Fruit fly (Drosophila melanogaster) whole organism, embryonic: ENCODE data around the gene CG43346.
A peak's percentile ranks its signal among the peaks of the same experiment; 100 is the strongest.

ENCODE experiments used
- Ada2b ChIP-seq: fragments of 200-800 bp; sonication (Bioruptor generic); IDR thresholded peaks from 2 replicates; pipeline ENCODE4 v1.3.6; 2022; ENCODE audit warnings: missing biosample characterization, missing genetic modification characterization
- Adf1 ChIP-seq: fragments of 200-800 bp; sonication (Bioruptor generic); IDR thresholded peaks from 2 replicates; pipeline ENCODE4 v1.3.6; 2022; ENCODE audit warnings: missing biosample characterization, missing genetic modification characterization
- B-H2 ChIP-seq: fragments of 200-800 bp; sonication (Bioruptor generic); optimal IDR thresholded peaks from 2 replicates; lab custom pipeline; 2018; ENCODE audit warnings: missing biosample characterization, mild to moderate bottlenecking, missing genetic modification characterization
- CG10462 ChIP-seq: fragments of 200-800 bp; sonication (Bioruptor generic); optimal IDR thresholded peaks from 2 replicates; lab custom pipeline; 2016; ENCODE audit warnings: missing biosample characterization, missing genetic modification characterization
- CG12219 ChIP-seq: fragments of 200-800 bp; sonication (Bioruptor generic); optimal IDR thresholded peaks from 3 replicates; lab custom pipeline; 2018; ENCODE audit warnings: missing biosample characterization, mild to moderate bottlenecking, missing genetic modification characterization
- CG12299 ChIP-seq: fragments of 200-800 bp; sonication (Bioruptor generic); optimal IDR thresholded peaks from 2 replicates; lab custom pipeline; 2018; ENCODE audit warnings: missing biosample characterization, mild to moderate bottlenecking, missing genetic modification characterization
- CG12942 ChIP-seq: fragments of 200-800 bp; sonication (Bioruptor generic); optimal IDR thresholded peaks from 3 replicates; lab custom pipeline; 2016; ENCODE audit warnings: missing biosample characterization, missing genetic modification characterization
- CG14965 ChIP-seq: fragments of 200-800 bp; sonication (Bioruptor generic); optimal IDR thresholded peaks from 2 replicates; lab custom pipeline; 2016; ENCODE audit warnings: missing biosample characterization, missing genetic modification characterization, borderline replicate concordance
- CG2199 ChIP-seq: fragments of 200-800 bp; sonication (Bioruptor generic); IDR thresholded peaks from 3 replicates; pipeline ENCODE4 v1.3.6; 2022; ENCODE audit warnings: missing biosample characterization, missing genetic modification characterization
- CG3163 ChIP-seq: fragments of 200-800 bp; sonication (Bioruptor generic); optimal IDR thresholded peaks from 3 replicates; lab custom pipeline; 2016; ENCODE audit warnings: missing biosample characterization, missing genetic modification characterization
- CG32532 ChIP-seq: fragments of 200-800 bp; sonication (Bioruptor generic); IDR thresholded peaks from 2 replicates; pipeline ENCODE4 v1.3.6; 2022; ENCODE audit warnings: missing biosample characterization, missing genetic modification characterization
- CG3281 ChIP-seq: fragments of 200-800 bp; sonication (Bioruptor generic); optimal IDR thresholded peaks from 3 replicates; lab custom pipeline; 2017; ENCODE audit warnings: missing biosample characterization, mild to moderate bottlenecking, missing genetic modification characterization
- CG3726 ChIP-seq: fragments of 200-800 bp; sonication (Bioruptor generic); IDR thresholded peaks from 3 replicates; pipeline ENCODE4, ENCODE4 v1.3.6; 2022; ENCODE audit warnings: missing biosample characterization, missing genetic modification characterization
- CG5180 ChIP-seq: fragments of 200-800 bp; sonication (Bioruptor generic); optimal IDR thresholded peaks from 3 replicates; lab custom pipeline; 2017; ENCODE audit warnings: missing biosample characterization, missing genetic modification characterization, mild to moderate bottlenecking, moderate library complexity, missing genetic modification reagents
- CG6683 ChIP-seq: fragments of 200-800 bp; sonication (Bioruptor generic); optimal IDR thresholded peaks from 2 replicates; lab custom pipeline; 2017; ENCODE audit warnings: missing biosample characterization, mild to moderate bottlenecking, missing genetic modification characterization, missing genetic modification reagents
- CG6689 ChIP-seq: fragments of 200-800 bp; sonication (Bioruptor generic); IDR thresholded peaks from 2 replicates; pipeline ENCODE4 v1.3.6; 2022; ENCODE audit warnings: missing biosample characterization, missing genetic modification characterization
- CG7745 ChIP-seq: fragments of 200-800 bp; sonication (Bioruptor generic); optimal IDR thresholded peaks from 2 replicates; lab custom pipeline; 2018; ENCODE audit warnings: missing biosample characterization, mild to moderate bottlenecking, missing genetic modification characterization, moderate library complexity
- CG7928 ChIP-seq: fragments of 200-800 bp; sonication (Bioruptor generic); optimal IDR thresholded peaks from 2 replicates; lab custom pipeline; 2017; ENCODE audit warnings: missing biosample characterization, mild to moderate bottlenecking, missing genetic modification characterization
- CG9876 ChIP-seq: fragments of 200-800 bp; sonication (Bioruptor generic); optimal IDR thresholded peaks from 2 replicates; lab custom pipeline; 2016; ENCODE audit warnings: missing biosample characterization, missing genetic modification characterization
- Chrac-16 ChIP-seq: fragments of 200-800 bp; sonication (Bioruptor generic); optimal IDR thresholded peaks from 3 replicates; lab custom pipeline; 2016; ENCODE audit warnings: missing biosample characterization, missing genetic modification characterization
- Dll ChIP-seq: fragments of 200-800 bp; sonication (Bioruptor generic); IDR thresholded peaks from 4 replicates; pipeline ENCODE4 v1.3.6; 2022; ENCODE audit warnings: missing biosample characterization, missing genetic modification characterization; ENCODE audit not compliant: partially characterized antibody
- Ets97D ChIP-seq: fragments of 200-800 bp; sonication (Bioruptor generic); optimal IDR thresholded peaks from 3 replicates; lab custom pipeline; 2016; ENCODE audit warnings: missing biosample characterization, missing genetic modification characterization
- HLHmδ ChIP-seq: fragments of 200-800 bp; sonication (Bioruptor generic); optimal IDR thresholded peaks from 2 replicates; lab custom pipeline; 2018; ENCODE audit warnings: missing biosample characterization, mild to moderate bottlenecking, missing genetic modification characterization, moderate library complexity
- Hey ChIP-seq: fragments of 200-800 bp; sonication (Bioruptor generic); optimal IDR thresholded peaks from 3 replicates; lab custom pipeline; 2018; ENCODE audit warnings: missing biosample characterization, mild to moderate bottlenecking, missing genetic modification characterization
- HmgD ChIP-seq: fragments of 200-800 bp; sonication (Bioruptor generic); optimal IDR thresholded peaks from 3 replicates; lab custom pipeline; 2016; ENCODE audit warnings: missing biosample characterization, missing genetic modification characterization
- Lim3 ChIP-seq: fragments of 200-800 bp; sonication (Bioruptor generic); IDR thresholded peaks from 2 replicates; pipeline ENCODE4 v1.3.6; 2022; ENCODE audit warnings: missing biosample characterization, missing genetic modification characterization
- Lpt ChIP-seq: fragments of >200 bp; optimal IDR thresholded peaks from 2 replicates; lab custom pipeline; 2018; ENCODE audit warnings: missing biosample characterization, missing genetic modification characterization
- Myb ChIP-seq: fragments of 200-800 bp; sonication (Bioruptor generic); optimal IDR thresholded peaks from 2 replicates; lab custom pipeline; 2016; ENCODE audit warnings: missing biosample characterization, missing genetic modification characterization
- Oli ChIP-seq: fragments of 200-800 bp; sonication (Bioruptor generic); optimal IDR thresholded peaks from 2 replicates; lab custom pipeline; 2018; ENCODE audit warnings: missing biosample characterization, mild to moderate bottlenecking, missing genetic modification characterization, moderate library complexity
- PHDP ChIP-seq: fragments of 200-800 bp; sonication (Bioruptor generic); optimal IDR thresholded peaks from 3 replicates; lab custom pipeline; 2018; ENCODE audit warnings: missing biosample characterization, mild to moderate bottlenecking, missing genetic modification characterization, moderate library complexity
- YL-1 ChIP-seq: fragments of 200-800 bp; sonication (Bioruptor generic); optimal IDR thresholded peaks from 3 replicates; lab custom pipeline; 2017; ENCODE audit warnings: missing biosample characterization, mild to moderate bottlenecking, missing genetic modification characterization
- abd-A ChIP-seq: fragments of 200-800 bp; sonication (Bioruptor generic); optimal IDR thresholded peaks from 3 replicates; lab custom pipeline; 2019; ENCODE audit warnings: missing biosample characterization, mild to moderate bottlenecking, missing genetic modification characterization, moderate library complexity
- amos ChIP-seq: fragments of 200-800 bp; sonication (Bioruptor generic); IDR thresholded peaks from 2 replicates; pipeline ENCODE4 v1.3.6; 2022; ENCODE audit warnings: missing biosample characterization, missing genetic modification characterization; ENCODE audit not compliant: partially characterized antibody
- az2 ChIP-seq: fragments of 200-800 bp; sonication (Bioruptor generic); optimal IDR thresholded peaks from 3 replicates; lab custom pipeline; 2016; ENCODE audit warnings: missing biosample characterization, missing genetic modification characterization
- bcd ChIP-seq: fragments of 200-800 bp; sonication (Bioruptor generic); optimal IDR thresholded peaks from 2 replicates; lab custom pipeline; 2017; ENCODE audit warnings: missing biosample characterization, mild to moderate bottlenecking, missing genetic modification characterization
- chm ChIP-seq: fragments of 200-800 bp; sonication (Bioruptor generic); IDR thresholded peaks from 2 replicates; pipeline ENCODE4 v1.3.6; 2022; ENCODE audit warnings: missing biosample characterization, missing genetic modification characterization
- disco-r ChIP-seq: fragments of 200-800 bp; sonication (Bioruptor generic); optimal IDR thresholded peaks from 2 replicates; lab custom pipeline; 2016; ENCODE audit warnings: missing biosample characterization, missing genetic modification characterization
- dmrt99B ChIP-seq: fragments of 200-800 bp; sonication (Bioruptor generic); optimal IDR thresholded peaks from 2 replicates; lab custom pipeline; 2018; ENCODE audit warnings: missing biosample characterization, mild to moderate bottlenecking, missing genetic modification characterization, moderate library complexity
- dpn ChIP-seq, 2 experiments: fragments of 200-800 bp; sonication (Bioruptor generic); optimal IDR thresholded peaks; 3 replicates each; lab custom pipeline; 2016; ENCODE audit warnings: missing biosample characterization in 2 of 2, missing genetic modification characterization in 2 of 2
- exex ChIP-seq: fragments of 200-800 bp; sonication (Bioruptor generic); optimal IDR thresholded peaks from 4 replicates; lab custom pipeline; 2018; ENCODE audit warnings: missing biosample characterization, mild to moderate bottlenecking, missing genetic modification characterization, moderate library complexity
- fd64A ChIP-seq: fragments of 200-800 bp; sonication (Bioruptor generic); optimal IDR thresholded peaks from 3 replicates; lab custom pipeline; 2018; ENCODE audit warnings: missing biosample characterization, mild to moderate bottlenecking, missing genetic modification characterization
- ftz-f1 ChIP-seq: fragments of 200-800 bp; sonication (Bioruptor generic); optimal IDR thresholded peaks from 2 replicates; lab custom pipeline; 2016; ENCODE audit warnings: missing biosample characterization, missing genetic modification characterization
- hkb ChIP-seq, 2 experiments: fragments of 200-800 bp in 1 of 2; fragments of >200 bp in 1 of 2; sonication (Bioruptor generic) in 1 of 2; IDR thresholded peaks in 1 of 2; optimal IDR thresholded peaks in 1 of 2; 2 replicates each; pipeline versions ENCODE4 v1.3.6 to Lab custom; 2017 to 2022; ENCODE audit warnings: missing biosample characterization in 1 of 2, missing genetic modification characterization in 1 of 2
- jigr1 ChIP-seq: fragments of 200-800 bp; sonication (Bioruptor generic); IDR thresholded peaks from 3 replicates; pipeline ENCODE4 v1.3.6; 2022; ENCODE audit warnings: missing biosample characterization, missing genetic modification characterization
- prd ChIP-seq, 3 experiments: fragments of >200 bp in 2 of 3; fragments of 200-800 bp in 1 of 3; sonication (Bioruptor generic) in 1 of 3; optimal IDR thresholded peaks in 2 of 3; IDR thresholded peaks in 1 of 3; 2 replicates in 2 of 3; 3 replicates in 1 of 3; pipeline versions ENCODE4 v1.3.6 to Lab custom; 2017 to 2022; ENCODE audit warnings: missing biosample characterization in 1 of 3, missing genetic modification characterization in 1 of 3
- run ChIP-seq: fragments of 200-800 bp; sonication (Bioruptor generic); optimal IDR thresholded peaks from 3 replicates; lab custom pipeline; 2018; ENCODE audit warnings: missing biosample characterization, mild to moderate bottlenecking, missing genetic modification characterization
- sob ChIP-seq: fragments of 200-800 bp; sonication (Bioruptor generic); IDR thresholded peaks from 2 replicates; pipeline ENCODE4 v1.3.6; 2022; ENCODE audit warnings: missing biosample characterization, missing genetic modification characterization
- ssp ChIP-seq: fragments of 200-800 bp; sonication (Bioruptor generic); IDR thresholded peaks from 2 replicates; pipeline ENCODE4 v1.3.6; 2022; ENCODE audit warnings: missing biosample characterization, missing genetic modification characterization
- unc-4 ChIP-seq: fragments of 200-800 bp; sonication (Bioruptor generic); IDR thresholded peaks from 2 replicates; pipeline ENCODE4 v1.3.6; 2022; ENCODE audit warnings: missing biosample characterization, missing genetic modification characterization; ENCODE audit not compliant: partially characterized antibody

The CG43346 gene

dm6 chr2L:21142972-21143385 lies 25.4 kb downstream of the CG43346 start, which contains the start of gene pths (continued):
- TF ChIP-seq bcd (GFP tag; lab: Kevin White, UChicago) (no peak), amos (GFP tag; lab: Robert Waterston, UW) (peak; percentile 90), HmgD (GFP tag; lab: Kevin White, UChicago) (peak; percentile 37), B-H2 (no peak), Chrac-16 (GFP tag; lab: Kevin White, UChicago) (peak; percentile 40), CG10462 (no peak), Adf1 (GFP tag; lab: Robert Waterston, UW) (no peak), CG6689 (GFP tag; lab: Robert Waterston, UW) (peak; percentile 50; the same call in 1 of the 2 replicates), disco-r (GFP tag; lab: Kevin White, UChicago) (no peak), CG2199 (no peak), CG12299 (tag; lab: Kevin White, UChicago) (no peak), CG3163 (peak; percentile 3), dmrt99B (tag; lab: Kevin White, UChicago) (no peak), exex (tag; lab: Kevin White, UChicago) (no peak), abd-A (tag; lab: Kevin White, UChicago) (no peak), Dll (GFP tag; lab: Robert Waterston, UW) (peak; percentile 70; the same call in 3 of the 4 replicates), Hey (tag; lab: Kevin White, UChicago) (no peak), CG5180 (GFP tag; lab: Kevin White, UChicago) (no peak), Ets97D (GFP tag; lab: Kevin White, UChicago) (peak; percentile 83), CG14965 (GFP tag; lab: Kevin White, UChicago) (no peak), YL-1 (GFP tag; lab: Kevin White, UChicago) (peak; percentile 60), jigr1 (GFP tag; lab: Robert Waterston, UW) (no peak), CG12942 (GFP tag; lab: Kevin White, UChicago) (peak; percentile 51), CG32532 (GFP tag; lab: Robert Waterston, UW) (peak; percentile 65), sob (GFP tag; lab: Robert Waterston, UW) (peak; percentile 79), CG7745 (tag; lab: Kevin White, UChicago) (no peak), CG9876 (GFP tag; lab: Kevin White, UChicago) (peak; percentile 49), Myb (GFP tag; lab: Kevin White, UChicago) (peak; percentile 66), ftz-f1 (no peak), prd (optimal IDR thresholded peaks at IDR 0.05; lab: Kevin White, UChicago) (no peak), prd (GFP tag; IDR thresholded peaks at IDR 0.05; lab: Robert Waterston, UW) (peak; percentile 75), ssp (GFP tag; lab: Robert Waterston, UW) (peak; percentile 99), Lim3 (GFP tag; lab: Robert Waterston, UW) (no peak), Oli (tag; lab: Kevin White, UChicago) (no peak), dpn (GFP tag; optimal IDR thresholded peaks at IDR 0.05; lab: Kevin White, UChicago) (peak; percentile 15 to 65), fd64A (no peak), CG12219 (GFP tag; lab: Kevin White, UChicago) (no peak), CG3281 (GFP tag; lab: Kevin White, UChicago) (no peak), hkb (optimal IDR thresholded peaks at IDR 0.05; lab: Kevin White, UChicago) (no peak), hkb (GFP tag; IDR thresholded peaks at IDR 0.05; lab: Robert Waterston, UW) (no peak), Lpt (GFP tag; lab: Kevin White, UChicago) (no peak), run (no peak), chm (GFP tag; lab: Robert Waterston, UW) (no peak), CG3726 (GFP tag; lab: Robert Waterston, UW) (no peak), CG6683 (GFP tag; lab: Kevin White, UChicago) (no peak), unc-4 (GFP tag; lab: Robert Waterston, UW) (peak; percentile 74), PHDP (tag; lab: Kevin White, UChicago) (peak; percentile 4), CG7928 (no peak), Ada2b (GFP tag; lab: Robert Waterston, UW) (0 out of 2 replicates have a peak, but pooled peaks have one; percentile 24), HLHmδ (GFP tag; lab: Kevin White, UChicago) (no peak), az2 (GFP tag; lab: Kevin White, UChicago) (peak; percentile 2)
